Comparison of ENCODE assay signal across 4 worm cellular contexts in the genomic region with DNA sequence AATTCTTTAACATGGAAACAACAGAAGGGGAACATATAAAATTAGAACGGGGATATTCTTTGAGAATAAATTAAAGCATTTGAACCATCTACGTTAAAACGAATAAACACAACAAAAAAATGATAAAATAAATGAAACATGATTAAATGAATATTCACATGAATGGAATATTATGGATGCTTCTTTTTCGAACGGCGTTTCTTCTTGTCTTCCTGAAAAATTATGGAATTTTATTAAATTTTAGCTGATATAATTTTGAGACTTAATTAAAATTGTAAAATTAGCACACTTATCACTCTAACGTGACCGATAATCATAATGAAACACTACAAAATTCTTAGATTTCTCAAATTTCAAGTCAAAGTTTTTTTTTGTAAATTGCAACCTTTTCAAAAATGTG.
TF ChIP-seq lines count a peak whose summit lies in the region.

No protein-coding gene starts in this region.

TF ChIP-seq in whole organism, L1 larva, 84 proteins besides CTCF, POLR2A, EP300 and RAD21:
- peak; percentile 51 for TF ChIP-seq aly-2 (tag; optimal IDR thresholded peaks at IDR 0.05; lab: Kevin White, UChicago)
- no peak for TF ChIP-seq sup-37 (GFP tag; optimal IDR thresholded peaks at IDR 0.05; lab: Kevin White, UChicago)
- TF ChIP-seq lin-39 (tag; optimal IDR thresholded peaks at IDR 0.05; lab: Kevin White, UChicago): peak; percentile 26

TF ChIP-seq in whole organism, L3 larva, 47 proteins besides CTCF, POLR2A, EP300 and RAD21:
- TF ChIP-seq ceh-9 (tag; optimal IDR thresholded peaks at IDR 0.05; lab: Kevin White, UChicago) (no peak), ama-1 (optimal IDR thresholded peaks at IDR 0.05; lab: Kevin White, UChicago) (no peak), mdl-1 (tag; optimal IDR thresholded peaks at IDR 0.05; lab: Kevin White, UChicago) (no peak), fos-1 (tag; optimal IDR thresholded peaks at IDR 0.05; lab: Kevin White, UChicago) (no peak), ztf-4 (tag; optimal IDR thresholded peaks at IDR 0.05; lab: Kevin White, UChicago) (no peak), skn-1 (tag; optimal IDR thresholded peaks at IDR 0.05; lab: Kevin White, UChicago) (no peak), nhr-77 (tag; optimal IDR thresholded peaks at IDR 0.05; lab: Kevin White, UChicago) (no peak), mml-1 (tag; optimal IDR thresholded peaks at IDR 0.05; lab: Kevin White, UChicago) (no peak), ceh-82 (tag; optimal IDR thresholded peaks at IDR 0.05; lab: Kevin White, UChicago) (no peak), tbx-2 (tag; optimal IDR thresholded peaks at IDR 0.05; lab: Kevin White, UChicago) (no peak), ZK546.5 (tag; optimal IDR thresholded peaks at IDR 0.05; lab: Kevin White, UChicago) (no peak), ceh-28 (tag; optimal IDR thresholded peaks at IDR 0.05; lab: Kevin White, UChicago) (peak; percentile 23), pqm-1 (tag; optimal IDR thresholded peaks at IDR 0.05; lab: Kevin White, UChicago) (no peak), ceh-16 (tag; optimal IDR thresholded peaks at IDR 0.05; lab: Kevin White, UChicago) (no peak), nhr-23 (tag; optimal IDR thresholded peaks at IDR 0.05; lab: Kevin White, UChicago) (peak; percentile 2), fkh-2 (tag; optimal IDR thresholded peaks at IDR 0.05; lab: Kevin White, UChicago) (no peak), eor-1 (tag; optimal IDR thresholded peaks at IDR 0.05; lab: Kevin White, UChicago) (no peak), aly-2 (tag; optimal IDR thresholded peaks at IDR 0.05; lab: Kevin White, UChicago) (peak; percentile 9)

TF ChIP-seq in whole organism, L4 larva, 104 proteins besides CTCF, POLR2A, EP300 and RAD21 (continues in another document):
- no peak for TF ChIP-seq spr-3 (GFP tag; optimal IDR thresholded peaks at IDR 0.05; lab: Kevin White, UChicago)
- no peak for TF ChIP-seq egl-27 (tag; optimal IDR thresholded peaks at IDR 0.05; lab: Kevin White, UChicago)
- TF ChIP-seq mep-1 (tag; optimal IDR thresholded peaks at IDR 0.05; lab: Kevin White, UChicago): peak; percentile 66
- TF ChIP-seq snpc-1.2 (GFP tag; IDR thresholded peaks at IDR 0.05; lab: Robert Waterston, UW): no peak
- TF ChIP-seq lin-38 (GFP tag; IDR thresholded peaks at IDR 0.05; lab: Robert Waterston, UW): peak; percentile 45
- TF ChIP-seq fkh-10 (GFP tag; optimal IDR thresholded peaks at IDR 0.05; lab: Kevin White, UChicago): no peak
- TF ChIP-seq unc-130 (GFP tag; optimal IDR thresholded peaks at IDR 0.05; lab: Kevin White, UChicago): no peak
- no peak for TF ChIP-seq unc-62 (GFP tag; optimal IDR thresholded peaks at IDR 0.05 in 1 of 2; lab: Kevin White, UChicago)
- TF ChIP-seq unc-62 (tag; optimal IDR thresholded peaks at IDR 0.05; lab: Kevin White, UChicago): no peak
- no peak for TF ChIP-seq sdz-12 (GFP tag; optimal IDR thresholded peaks at IDR 0.05; lab: Kevin White, UChicago)
- no peak for TF ChIP-seq dve-1 (tag; optimal IDR thresholded peaks at IDR 0.05; lab: Kevin White, UChicago; ENCODE audit: insufficient read depth)
- TF ChIP-seq aly-2 (tag; optimal IDR thresholded peaks at IDR 0.05; lab: Kevin White, UChicago): no peak
- TF ChIP-seq daf-16 (GFP tag; optimal IDR thresholded peaks at IDR 0.05; lab: Kevin White, UChicago): peak in 1 of 2 experiments; percentile 51
- TF ChIP-seq daf-16 (tag; optimal IDR thresholded peaks at IDR 0.05; lab: Kevin White, UChicago): no peak
- no peak for TF ChIP-seq ceh-32 (tag; optimal IDR thresholded peaks at IDR 0.05; lab: Kevin White, UChicago; ENCODE audit: poor library complexity)
- TF ChIP-seq php-3 (GFP tag; IDR thresholded peaks at IDR 0.05; lab: Robert Waterston, UW): peak; percentile 59
- no peak for TF ChIP-seq F49E8.2 (tag; optimal IDR thresholded peaks at IDR 0.05; lab: Kevin White, UChicago; ENCODE audit: borderline replicate concordance)
- no peak for TF ChIP-seq tag-97 (GFP tag; IDR thresholded peaks at IDR 0.05; lab: Robert Waterston, UW)
- TF ChIP-seq mdt-29 (GFP tag; IDR thresholded peaks at IDR 0.05; lab: Robert Waterston, UW): no peak
- TF ChIP-seq hmg-1.1 (GFP tag; IDR thresholded peaks at IDR 0.05; lab: Robert Waterston, UW): no peak
- TF ChIP-seq ztf-11 (tag; optimal IDR thresholded peaks at IDR 0.05; lab: Kevin White, UChicago): no peak
- TF ChIP-seq zip-2 (tag; optimal IDR thresholded peaks at IDR 0.05; lab: Kevin White, UChicago): peak; percentile 22
- TF ChIP-seq zip-11 (GFP tag; IDR thresholded peaks at IDR 0.05; lab: Robert Waterston, UW): no peak
- TF ChIP-seq jun-1 (tag; optimal IDR thresholded peaks at IDR 0.05; lab: Kevin White, UChicago): no peak
- TF ChIP-seq nhr-11 (tag; optimal IDR thresholded peaks at IDR 0.05; lab: Kevin White, UChicago): no peak
- TF ChIP-seq vab-7 (GFP tag; IDR thresholded peaks at IDR 0.05; lab: Robert Waterston, UW): no peak
- no peak for TF ChIP-seq dmd-9 (GFP tag; IDR thresholded peaks at IDR 0.05; lab: Robert Waterston, UW)
- TF ChIP-seq ceh-44 (GFP tag; IDR thresholded peaks at IDR 0.05; lab: Robert Waterston, UW): no peak
- no peak for TF ChIP-seq lin-29 (GFP tag; IDR thresholded peaks at IDR 0.05; lab: Robert Waterston, UW)
- no peak for TF ChIP-seq pqm-1 (tag; optimal IDR thresholded peaks at IDR 0.05; lab: Kevin White, UChicago)
- TF ChIP-seq ZK337.2 (GFP tag; IDR thresholded peaks at IDR 0.05; lab: Robert Waterston, UW): no peak
- TF ChIP-seq duxl-1 (tag; optimal IDR thresholded peaks at IDR 0.05; lab: Kevin White, UChicago; ENCODE audit: poor library complexity): no peak
- TF ChIP-seq nhr-237 (tag; optimal IDR thresholded peaks at IDR 0.05; lab: Kevin White, UChicago): no peak
- TF ChIP-seq F10B5.3 (tag; optimal IDR thresholded peaks at IDR 0.05; lab: Kevin White, UChicago): no peak
- peak; percentile 55; the same call in 1 of the 2 replicates for TF ChIP-seq arid-1 (GFP tag; conservative IDR thresholded peaks at IDR 0.05; lab: Robert Waterston, UW)

TF ChIP-seq in whole organism, young adult, 124 proteins besides CTCF, POLR2A, EP300 and RAD21:
- TF ChIP-seq F52B5.7 (tag; optimal IDR thresholded peaks at IDR 0.05; lab: Kevin White, UChicago) (no peak), repo-1 (tag; optimal IDR thresholded peaks at IDR 0.05; lab: Kevin White, UChicago) (peak; percentile 36)
